Worm (Caenorhabditis elegans): Measurements from ENCODE around the gene uig-1.

Gene uig-1

ce11 chrV:13297220-13297619 is 1.4 kb upstream of the uig-1 start, which contains the start of gene C26E1.1:
Gene C26E1.1 (plus strand): TSS chrV:13297520.
- no peak for TF ChIP-seq dmd-6 (GFP tag; IDR thresholded peaks at IDR 0.05)

- TF ChIP-seq tra-1 (GFP tag; IDR thresholded peaks at IDR 0.05) = no peak
- TF ChIP-seq nhr-237 (tag; optimal IDR thresholded peaks at IDR 0.05) = no peak
- no peak for TF ChIP-seq duxl-1 (tag; optimal IDR thresholded peaks at IDR 0.05; ENCODE audit: poor library complexity)
- TF ChIP-seq sdz-12 (GFP tag; optimal IDR thresholded peaks at IDR 0.05) = no peak
- TF ChIP-seq nhr-10 (tag; optimal IDR thresholded peaks at IDR 0.05) = no peak
- no peak for TF ChIP-seq nhr-41 (GFP tag; IDR thresholded peaks at IDR 0.05)
- TF ChIP-seq aly-2 (tag; optimal IDR thresholded peaks at IDR 0.05) = no peak
- no peak for TF ChIP-seq nhr-111 (GFP tag; optimal IDR thresholded peaks at IDR 0.05)
- no peak for TF ChIP-seq lin-13 (GFP tag; optimal IDR thresholded peaks at IDR 0.05)
- TF ChIP-seq ces-1 (GFP tag; optimal IDR thresholded peaks at IDR 0.05) = no peak
- no peak for TF ChIP-seq jun-1 (tag; optimal IDR thresholded peaks at IDR 0.05)
- TF ChIP-seq set-16 (GFP tag; IDR thresholded peaks at IDR 0.05) = no peak
- no peak for TF ChIP-seq hlh-30 (tag; optimal IDR thresholded peaks at IDR 0.05; ENCODE audit: insufficient read depth)
- TF ChIP-seq F37D6.2 (tag; optimal IDR thresholded peaks at IDR 0.05) = no peak
- TF ChIP-seq nhr-11 (tag; optimal IDR thresholded peaks at IDR 0.05) = no peak
- no peak for TF ChIP-seq mxl-2 (GFP tag; conservative IDR thresholded peaks at IDR 0.05)
Observed at ce11 chrV:13294507-13294906, 1.3 kb downstream of the uig-1 start.

- TF ChIP-seq snpc-4 (tag; optimal IDR thresholded peaks at IDR 0.05) (no peak), fos-1 (tag; optimal IDR thresholded peaks at IDR 0.05) (no peak), spr-1 (tag; optimal IDR thresholded peaks at IDR 0.05) (no peak), ztf-7 (tag; optimal IDR thresholded peaks at IDR 0.05) (no peak), ces-1 (GFP tag; optimal IDR thresholded peaks at IDR 0.05) (no peak), daf-16 (GFP tag; optimal IDR thresholded peaks at IDR 0.05) (peak in 1 of 2 experiments; percentile 36), daf-16 (tag; optimal IDR thresholded peaks at IDR 0.05) (no peak)
Observed at ce11 chrV:13288881-13289280, 6.9 kb downstream of the uig-1 start.

- TF ChIP-seq nhr-11 (tag; optimal IDR thresholded peaks at IDR 0.05) (no peak), aha-1 (tag) (peak; percentile 91)
Observed at ce11 chrV:13286525-13286924, 9.3 kb downstream of the uig-1 start.

- no peak for TF ChIP-seq vab-7 (GFP tag; IDR thresholded peaks at IDR 0.05)
- TF ChIP-seq nhr-28 (tag; optimal IDR thresholded peaks at IDR 0.05) = peak; percentile 33
- peak; percentile 27 for TF ChIP-seq nhr-11 (tag; optimal IDR thresholded peaks at IDR 0.05)
Observed at ce11 chrV:13285284-13285683, 10.5 kb downstream of the uig-1 start.

ce11 chrV:13282958-13283357 is 12.8 kb downstream of the uig-1 start:
- TF ChIP-seq ceh-82 (tag; optimal IDR thresholded peaks at IDR 0.05) (no peak), lin-38 (GFP tag; IDR thresholded peaks at IDR 0.05) (no peak), R02D3.7 (tag; optimal IDR thresholded peaks at IDR 0.05) (no peak), Y5F2A.4 (GFP tag; optimal IDR thresholded peaks at IDR 0.05) (no peak), dmd-9 (GFP tag; IDR thresholded peaks at IDR 0.05) (no peak), F44E2.7 (GFP tag; IDR thresholded peaks at IDR 0.05) (no peak), nhr-11 (tag; optimal IDR thresholded peaks at IDR 0.05) (no peak), set-16 (GFP tag; IDR thresholded peaks at IDR 0.05) (no peak)

- TF ChIP-seq nhr-28 (tag; optimal IDR thresholded peaks at IDR 0.05) = peak; percentile 31
- no peak for TF ChIP-seq dmd-6 (GFP tag; IDR thresholded peaks at IDR 0.05)
Observed at ce11 chrV:13280382-13280781, 15.4 kb downstream of the uig-1 start.
